Worm (Caenorhabditis elegans) whole organism, L4/young adult: ENCODE measurements around the gene gcy-8.

Experiments used
- W03F9.2 ChIP-seq: fragments of 150-350 bp; optimal IDR thresholded peaks from 2 replicates; lab custom pipeline; 2014; ENCODE audit warnings: missing biosample characterization, missing genetic modification characterization
- dao-5 ChIP-seq: sonication (generic microtip); optimal IDR thresholded peaks from 2 replicates; lab custom pipeline; 2016; ENCODE audit warnings: missing genotype, missing genetic modification characterization, moderate library complexity, missing compliant biosample characterization
- him-1 ChIP-seq: sonication (generic microtip); optimal IDR thresholded peaks from 2 replicates; lab custom pipeline; 2016; ENCODE audit warnings: missing genotype, missing genetic modification reagents, missing genetic modification characterization, missing compliant biosample characterization

The gcy-8 gene

ce11 chrIV:7917881-7918280 is 10.1 kb upstream of the gcy-8 start:
- no peak for TF ChIP-seq dao-5
- no peak for TF ChIP-seq W03F9.2 (tag; lab: Kevin White, UChicago)
- no peak for TF ChIP-seq him-1 (tag; lab: Kevin White, UChicago)

ce11 chrIV:7920126-7920525 is 7.8 kb upstream of the gcy-8 start, which contains the start of gene C49H3.16:
Gene C49H3.16 (plus strand): TSS chrIV:7920426.
- TF ChIP-seq him-1 (tag; lab: Kevin White, UChicago) = no peak
- no peak for TF ChIP-seq W03F9.2 (tag; lab: Kevin White, UChicago)
- no peak for TF ChIP-seq dao-5

- TF ChIP-seq W03F9.2 (tag; lab: Kevin White, UChicago) (peak; percentile 79), dao-5 (no peak), him-1 (tag; lab: Kevin White, UChicago) (no peak)
Observed at ce11 chrIV:7923982-7924480, 3.9 kb upstream of the gcy-8 start, which contains the start of the genes xpo-3 and C49H3.3. Gene xpo-3 (minus strand): TSS chrIV:7924032. Gene C49H3.3 (plus strand): TSS chrIV:7924350.

ce11 chrIV:7924975-7925828 is 2.8 kb upstream of the gcy-8 start:
- no peak for TF ChIP-seq dao-5
- no peak for TF ChIP-seq W03F9.2 (tag; lab: Kevin White, UChicago)
- TF ChIP-seq him-1 (tag; lab: Kevin White, UChicago) = no peak

ce11 chrIV:7926102-7926840 is 1.7 kb upstream of the gcy-8 start, which contains the start of gene rps-2:
Gene rps-2 (minus strand): TSS chrIV:7926391.
- no peak for TF ChIP-seq him-1 (tag; lab: Kevin White, UChicago)
- no peak for TF ChIP-seq dao-5
- peak; percentile 23 for TF ChIP-seq W03F9.2 (tag; lab: Kevin White, UChicago)

- TF ChIP-seq dao-5 = no peak
- no peak for TF ChIP-seq him-1 (tag; lab: Kevin White, UChicago)
- TF ChIP-seq W03F9.2 (tag; lab: Kevin White, UChicago) = no peak
Observed at ce11 chrIV:7927218-7927617, 734 bp upstream of the gcy-8 start, which contains the start of gene C49H3.12. Gene C49H3.12 (minus strand): TSS chrIV:7927318.

- TF ChIP-seq him-1 (tag; lab: Kevin White, UChicago) (no peak), dao-5 (no peak), W03F9.2 (tag; lab: Kevin White, UChicago) (no peak)
Observed at ce11 chrIV:7931873-7932272, 3.9 kb downstream of the gcy-8 start.

- TF ChIP-seq dao-5 (no peak), him-1 (tag; lab: Kevin White, UChicago) (no peak), W03F9.2 (tag; lab: Kevin White, UChicago) (no peak)
Observed at ce11 chrIV:7933733-7934132, 5.8 kb downstream of the gcy-8 start, which contains the start of gene bbs-2. Gene bbs-2 (plus strand): TSS chrIV:7934033.

- no peak for TF ChIP-seq dao-5
- TF ChIP-seq him-1 (tag; lab: Kevin White, UChicago) = no peak
- TF ChIP-seq W03F9.2 (tag; lab: Kevin White, UChicago) = no peak
Observed at ce11 chrIV:7938834-7939233, 10.9 kb downstream of the gcy-8 start, which contains the start of gene F20D12.7. Gene F20D12.7 (minus strand): TSS chrIV:7938934.

- TF ChIP-seq W03F9.2 (tag; lab: Kevin White, UChicago) (no peak), dao-5 (no peak), him-1 (tag; lab: Kevin White, UChicago) (no peak)
Observed at ce11 chrIV:7940919-7941318, 13.0 kb downstream of the gcy-8 start, which contains the start of gene exc-9. Gene exc-9 (minus strand): TSS chrIV:7941019.

ce11 chrIV:7943272-7943671 is 15.3 kb downstream of the gcy-8 start:
- TF ChIP-seq him-1 (tag; lab: Kevin White, UChicago) = no peak
- no peak for TF ChIP-seq W03F9.2 (tag; lab: Kevin White, UChicago)
- TF ChIP-seq dao-5 = no peak

ce11 chrIV:7946457-7946856 is 18.5 kb downstream of the gcy-8 start, which contains the start of gene czw-1:
Gene czw-1 (minus strand): TSS chrIV:7946825.
- TF ChIP-seq him-1 (tag; lab: Kevin White, UChicago) (no peak), dao-5 (no peak)

ce11 chrIV:7946899-7947499 is 19.0 kb downstream of the gcy-8 start, which contains the start of gene F20D12.12:
Gene F20D12.12 (plus strand): TSS chrIV:7947440.
- peak; percentile 46 for TF ChIP-seq W03F9.2 (tag; lab: Kevin White, UChicago)
